Worm (Caenorhabditis elegans): ENCODE results near the gene nhr-55.

The nhr-55 gene

DNA sequence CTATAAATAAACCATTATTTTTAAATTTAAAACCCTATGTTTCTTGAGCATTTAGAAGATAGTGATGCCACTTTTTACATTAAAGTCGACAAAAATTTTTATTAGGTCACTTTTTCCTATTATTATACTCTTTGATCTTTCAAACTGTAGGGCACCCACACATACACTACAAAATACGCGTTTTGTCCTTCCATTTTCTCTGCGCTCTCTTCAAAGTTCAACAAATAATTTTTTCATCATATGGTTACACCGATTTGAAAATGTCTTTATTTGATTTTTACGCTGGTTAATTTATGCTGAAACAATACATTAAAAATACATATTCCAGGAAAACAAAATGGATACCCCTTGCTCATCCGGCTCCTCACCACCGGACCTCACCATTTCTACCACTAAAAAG is 15.7 kb upstream of the nhr-55 start, which contains the start of gene nhr-202:
TSS of gene nhr-202 (plus strand) at position 326 of the 400 bp plus-strand sequence.
- no peak for TF ChIP-seq unc-62 (GFP tag; optimal IDR thresholded peaks at IDR 0.05)

- TF ChIP-seq unc-62 (GFP tag; optimal IDR thresholded peaks at IDR 0.05), result no peak
Observed at ce11 chrV:464800-465199, 13.2 kb upstream of the nhr-55 start, which contains the start of gene nhr-201. TSS of gene nhr-201 (plus strand) at chrV:464828.

ce11 chrV:465355-465754 is 12.6 kb upstream of the nhr-55 start:
- TF ChIP-seq unc-62 (GFP tag; optimal IDR thresholded peaks at IDR 0.05), result no peak

DNA sequence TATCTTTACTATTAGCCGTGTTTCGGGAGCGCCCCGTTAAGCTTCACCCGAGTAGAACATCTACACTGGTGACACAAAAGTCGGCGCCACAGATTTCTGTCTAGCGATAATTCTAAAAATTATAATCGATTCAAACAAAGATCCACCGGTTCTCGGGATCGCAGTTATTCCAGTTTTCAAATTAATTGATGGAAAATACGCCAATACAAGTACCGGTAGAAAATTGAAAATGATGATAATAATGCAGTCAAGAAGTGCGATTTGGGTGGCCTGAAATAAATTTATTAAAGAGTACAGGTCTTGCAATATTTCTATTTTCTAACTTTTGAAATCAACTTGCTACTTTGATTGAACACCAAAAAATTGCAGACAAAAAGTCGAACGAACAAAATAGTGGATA is 10.5 kb upstream of the nhr-55 start:
- TF ChIP-seq unc-62 (GFP tag; optimal IDR thresholded peaks at IDR 0.05), result no peak

DNA sequence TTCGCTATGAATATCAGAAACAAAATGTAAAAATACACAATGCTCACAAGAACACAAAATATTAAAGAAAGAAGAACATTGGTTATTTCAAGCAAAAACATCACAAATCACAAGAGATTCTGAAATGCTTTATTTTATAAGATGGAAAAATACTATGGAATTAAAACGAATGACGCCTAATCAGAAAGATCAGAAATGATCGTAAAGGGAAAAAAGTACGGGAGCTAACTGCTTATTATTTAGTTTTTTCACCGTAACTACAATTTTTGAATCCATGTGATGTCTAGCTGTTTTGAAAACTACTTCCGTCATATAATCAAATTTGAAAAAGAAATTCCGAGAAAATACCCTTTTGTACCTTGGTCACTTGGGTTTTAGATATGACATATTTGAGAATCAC is 9.5 kb upstream of the nhr-55 start, which contains the start of gene srbc-57:
TSS of gene srbc-57 (minus strand) at position 101 of the 400 bp plus-strand sequence.
- TF ChIP-seq unc-62 (GFP tag; optimal IDR thresholded peaks at IDR 0.05), result no peak

ce11 chrV:472589-472988 is 5.4 kb upstream of the nhr-55 start, which contains the start of gene srt-31:
TSS of gene srt-31 (plus strand) at chrV:472889.
- TF ChIP-seq unc-62 (GFP tag; optimal IDR thresholded peaks at IDR 0.05), result no peak

- no peak for TF ChIP-seq unc-62 (GFP tag; optimal IDR thresholded peaks at IDR 0.05)
Observed at ce11 chrV:474516-474915, 3.4 kb upstream of the nhr-55 start, which contains the start of gene nhr-99. TSS of gene nhr-99 (plus strand) at chrV:474778.

DNA sequence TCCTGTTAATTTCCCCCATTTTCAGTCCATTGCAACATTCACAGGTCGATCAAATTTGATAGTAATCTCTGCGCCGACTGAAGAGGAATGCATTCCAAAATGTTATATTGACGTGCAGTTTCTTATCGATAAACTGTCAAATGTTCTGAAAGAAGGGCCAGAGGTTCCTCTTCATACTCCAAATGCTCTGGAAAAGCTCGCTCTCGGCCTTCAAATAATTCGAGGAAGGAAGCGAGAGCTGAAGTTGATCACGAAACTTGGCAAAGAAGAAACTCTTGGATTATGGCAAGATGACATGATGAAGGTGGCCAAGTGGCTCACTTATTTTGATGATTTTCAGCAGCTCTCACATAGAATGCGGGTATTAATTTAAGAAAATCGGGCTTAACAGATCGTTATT is 1.1 kb downstream of the nhr-55 start:
- TF ChIP-seq unc-62 (GFP tag; optimal IDR thresholded peaks at IDR 0.05), result no peak

ce11 chrV:482860-483259 is 4.9 kb downstream of the nhr-55 start:
- TF ChIP-seq unc-62 (GFP tag; optimal IDR thresholded peaks at IDR 0.05), result no peak

DNA sequence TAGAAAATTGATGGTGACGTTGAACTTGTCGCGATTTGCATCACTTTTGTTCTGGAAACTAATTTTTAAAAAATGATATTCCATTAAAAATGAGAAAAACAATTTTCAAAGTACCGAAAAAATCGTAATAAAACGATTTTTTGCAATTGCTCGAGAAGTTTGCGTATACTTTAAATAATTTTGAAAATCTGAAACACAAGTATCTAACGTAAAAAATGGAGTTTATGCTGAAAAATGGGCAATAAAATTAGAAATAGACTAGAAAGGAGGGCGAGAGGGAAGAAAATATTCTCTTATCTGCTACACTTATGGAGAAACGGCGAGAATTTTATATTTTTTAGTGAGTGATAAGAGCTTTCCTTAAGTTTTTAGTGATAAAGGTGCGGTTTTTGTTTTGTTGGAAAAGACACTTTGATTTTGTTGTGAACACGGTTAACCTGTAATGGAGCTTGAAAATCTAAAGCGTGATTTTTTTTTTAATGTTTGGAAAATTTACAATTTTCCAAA is 5.4 kb downstream of the nhr-55 start, which contains the start of gene nhr-130:
TSS of gene nhr-130 (minus strand) at position 51 of the 507 bp plus-strand sequence.
- TF ChIP-seq unc-62 (GFP tag; optimal IDR thresholded peaks at IDR 0.05), result no peak

DNA sequence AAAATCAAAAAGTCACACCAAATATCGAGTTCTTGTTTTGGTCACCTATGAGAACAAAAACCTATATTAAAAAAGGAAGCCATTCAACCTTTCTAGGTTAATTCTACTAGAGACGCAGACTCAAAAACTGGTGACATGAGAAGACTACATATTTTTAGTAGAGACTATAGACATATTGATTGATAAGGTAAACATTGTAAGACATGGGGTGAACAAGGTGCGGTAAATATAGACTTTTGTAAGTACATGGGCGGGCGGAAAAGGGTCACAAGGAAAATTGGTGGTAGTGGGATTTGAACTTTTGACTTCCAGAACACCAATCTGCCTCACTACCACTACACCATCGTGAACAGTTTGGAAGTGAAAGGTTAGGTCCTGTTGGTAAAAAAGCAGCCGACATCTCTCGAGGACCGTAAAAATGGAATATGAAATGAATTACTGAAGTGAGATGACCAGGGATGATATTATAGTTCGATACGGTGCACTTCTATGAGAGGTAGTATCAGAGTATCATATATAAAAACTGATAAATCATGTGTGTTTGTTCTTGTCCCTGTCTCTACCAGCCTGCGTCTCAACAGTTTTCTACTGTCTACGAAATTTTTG is 6.4 kb downstream of the nhr-55 start, which contains the start of gene nhr-212:
TSS of gene nhr-212 (plus strand) at position 573 of the 606 bp plus-strand sequence.
- TF ChIP-seq unc-62 (GFP tag; optimal IDR thresholded peaks at IDR 0.05), result no peak

ce11 chrV:486684-487083 is 8.7 kb downstream of the nhr-55 start, which contains the start of gene nhr-211:
TSS of gene nhr-211 (plus strand) at chrV:486984.
- TF ChIP-seq unc-62 (GFP tag; optimal IDR thresholded peaks at IDR 0.05), result no peak

ce11 chrV:487980-488379 is 10.0 kb downstream of the nhr-55 start:
- no peak for TF ChIP-seq unc-62 (GFP tag; optimal IDR thresholded peaks at IDR 0.05)

ce11 chrV:489320-489719 is 11.4 kb downstream of the nhr-55 start, which contains the start of gene nhr-106:
TSS of gene nhr-106 (plus strand) at chrV:489620.
- TF ChIP-seq unc-62 (GFP tag; optimal IDR thresholded peaks at IDR 0.05), result no peak

DNA sequence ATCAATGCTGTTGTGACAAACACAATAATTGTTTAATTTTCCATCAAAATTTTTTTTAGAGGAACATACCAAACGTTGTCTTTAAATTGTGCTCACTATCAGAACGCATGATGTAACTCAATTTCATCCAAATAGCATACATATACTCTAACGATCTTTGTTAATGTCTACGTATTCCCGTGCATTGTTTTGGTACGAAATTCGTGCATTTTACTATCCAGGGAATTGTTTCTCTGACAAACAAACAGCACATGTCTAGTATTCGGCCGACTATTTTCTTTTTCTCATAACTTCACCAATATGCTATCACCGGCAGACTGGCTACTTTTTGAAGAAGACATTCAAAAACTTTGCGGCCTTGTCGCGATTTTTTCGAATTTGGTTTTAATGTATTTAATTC is 13.5 kb downstream of the nhr-55 start, which contains the start of gene str-196:
TSS of gene str-196 (plus strand) at position 301 of the 400 bp plus-strand sequence.
- TF ChIP-seq unc-62 (GFP tag; optimal IDR thresholded peaks at IDR 0.05), result no peak

ce11 chrV:494284-494683 is 16.3 kb downstream of the nhr-55 start, which contains the start of gene nhr-131:
TSS of gene nhr-131 (plus strand) at chrV:494370.
- no peak for TF ChIP-seq unc-62 (GFP tag; optimal IDR thresholded peaks at IDR 0.05)

DNA sequence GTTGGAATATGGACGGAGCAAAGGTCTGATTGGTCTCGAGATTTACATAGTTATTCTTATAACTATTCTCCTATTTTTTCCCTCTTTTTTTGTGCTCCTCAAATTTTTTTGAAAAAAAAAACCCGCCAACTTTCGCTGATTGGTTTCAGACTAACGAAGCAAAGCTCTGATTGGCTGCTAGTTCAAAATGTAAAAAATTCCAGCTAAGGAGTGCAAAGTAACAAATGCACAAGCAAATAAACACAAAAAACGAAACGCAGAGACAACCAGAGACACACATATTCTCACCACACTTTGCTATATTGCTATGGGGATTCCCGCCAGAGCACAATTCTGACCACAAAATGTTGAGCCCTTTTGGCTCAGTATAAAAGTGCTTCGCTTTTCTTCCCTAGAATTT is 19.4 kb downstream of the nhr-55 start, which contains the start of gene T01G6.1:
TSS of gene T01G6.1 (plus strand) at position 301 of the 400 bp plus-strand sequence.
- no peak for TF ChIP-seq unc-62 (GFP tag; optimal IDR thresholded peaks at IDR 0.05)
